Worm (Caenorhabditis elegans) whole organism, mixed stage, embryonic: ENCODE results near the gene idpc-7.

Experiments used
- ceh-39 ChIP-seq: fragments of 150-350 bp; optimal IDR thresholded peaks from 2 replicates; lab custom pipeline; 2014; ENCODE audit warnings: missing biosample characterization, missing genetic modification characterization
- ces-1 ChIP-seq: fragments of 150-350 bp; optimal IDR thresholded peaks from 2 replicates; lab custom pipeline; 2014; ENCODE audit warnings: missing biosample characterization, missing genetic modification reagents, missing genetic modification characterization
- flh-1 ChIP-seq: fragments of 200-800 bp; sonication (Bioruptor generic); optimal IDR thresholded peaks from 2 replicates; lab custom pipeline; 2018; ENCODE audit warnings: mild to moderate bottlenecking, missing genetic modification characterization, moderate library complexity, missing compliant biosample characterization
- mab-5 ChIP-seq: fragments of 150-350 bp; optimal IDR thresholded peaks from 2 replicates; lab custom pipeline; 2014; ENCODE audit warnings: missing biosample characterization, missing genetic modification characterization
- snpc-4 ChIP-seq: fragments of 150-350 bp; optimal IDR thresholded peaks from 2 replicates; lab custom pipeline; 2014; ENCODE audit warnings: missing biosample characterization, missing genetic modification characterization
- ztf-11 ChIP-seq: fragments of 150-350 bp; optimal IDR thresholded peaks from 2 replicates; lab custom pipeline; 2014; ENCODE audit warnings: missing biosample characterization, missing genetic modification characterization

- no peak for TF ChIP-seq snpc-4
- TF ChIP-seq ztf-11 = no peak
- TF ChIP-seq ces-1 (GFP tag; lab: Kevin White, UChicago) = no peak
- TF ChIP-seq flh-1 (GFP tag; lab: Kevin White, UChicago) = no peak
- no peak for TF ChIP-seq ceh-39 (tag; lab: Kevin White, UChicago)
- TF ChIP-seq mab-5 (tag; lab: Kevin White, UChicago) = no peak
Observed at ce11 chrV:9576991-9577390, 41.8 kb downstream of the idpc-7 start, which contains the start of gene F25B3.2.
